Worm (Caenorhabditis elegans) whole organism, young adult: ENCODE measurements around the gene srlf-3.

Experiments used
- ama-1 ChIP-seq, 3 experiments: fragments of 150-350 bp in 1 of 3; sonication (generic microtip) in 2 of 3; optimal IDR thresholded peaks; 2 replicates each; lab custom pipeline; 2014 to 2018; ENCODE audit warnings: missing biosample characterization in 2 of 3, missing genetic modification characterization in 2 of 3, missing genetic modification reagents in 2 of 3
- dpff-1 ChIP-seq: sonication (generic microtip); optimal IDR thresholded peaks from 2 replicates; lab custom pipeline; 2017; ENCODE audit warnings: mild to moderate bottlenecking, missing genetic modification characterization, missing compliant biosample characterization
- dpl-1 ChIP-seq: fragments of 150-350 bp; optimal IDR thresholded peaks from 2 replicates; lab custom pipeline; 2014; ENCODE audit warnings: missing biosample characterization, missing genetic modification reagents, missing genetic modification characterization
- gei-17 ChIP-seq: fragments of 200-800 bp; sonication (Bioruptor generic); optimal IDR thresholded peaks from 2 replicates; lab custom pipeline; 2018; ENCODE audit warnings: mild to moderate bottlenecking, missing genetic modification characterization, missing compliant biosample characterization
- snpc-4 ChIP-seq, 5 experiments: fragments of 150-350 bp in 1 of 5; sonication (generic microtip) in 4 of 5; optimal IDR thresholded peaks; 2 replicates each; lab custom pipeline; 2014 to 2018; ENCODE audit warnings: missing genetic modification characterization in 5 of 5, missing biosample characterization in 3 of 5, antibody characterized with exemption in 2 of 5, mild to moderate bottlenecking in 2 of 5, missing compliant biosample characterization in 2 of 5, missing genotype in 2 of 5, moderate library complexity in 2 of 5, missing genetic modification reagents in 1 of 5

DNA sequence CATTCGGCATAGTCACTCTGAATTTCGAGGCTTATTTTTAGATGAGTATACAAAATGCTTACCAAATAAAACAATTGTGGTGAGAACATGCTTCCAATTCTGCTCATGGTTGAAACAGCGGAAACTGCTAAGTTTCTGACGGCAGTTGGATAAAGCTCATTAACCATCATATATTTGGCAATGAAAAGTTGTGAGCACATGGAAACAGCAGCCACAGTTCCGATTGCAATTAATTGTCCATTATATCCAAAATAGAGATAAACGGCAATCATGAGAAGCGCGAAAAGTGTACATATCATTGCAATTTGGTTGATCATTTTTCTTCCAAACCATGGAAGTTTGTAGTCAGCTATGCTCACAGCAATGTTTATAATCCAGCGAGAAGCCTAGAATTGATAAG, 26.1 kb upstream of the srlf-3 start:
- TF ChIP-seq ama-1 (optimal IDR thresholded peaks at IDR 0.05; lab: Kevin White, UChicago), result no peak
- TF ChIP-seq ama-1 (GFP tag; optimal IDR thresholded peaks at IDR 0.05; lab: Kevin White, UChicago), result no peak
- TF ChIP-seq dpff-1 (tag; lab: Kevin White, UChicago), result no peak
- no peak for TF ChIP-seq gei-17 (GFP tag; lab: Kevin White, UChicago)
- no peak for TF ChIP-seq dpl-1 (GFP tag; lab: Kevin White, UChicago)
- no peak for TF ChIP-seq snpc-4 (GFP tag; optimal IDR thresholded peaks at IDR 0.05; lab: Kevin White, UChicago)
- TF ChIP-seq snpc-4 (tag; optimal IDR thresholded peaks at IDR 0.05; lab: Kevin White, UChicago), result no peak
